Worm (Caenorhabditis elegans) whole organism, L3 larva: ENCODE data around the gene usp-39.
"Not testable (repeated sequence)": the region's sequence is repeated elsewhere in the genome, so short reads cannot be mapped to it uniquely, and the experiment has no call there.

Source experiments
- ceh-16 ChIP-seq: sonication (generic microtip); optimal IDR thresholded peaks from 2 replicates; lab custom pipeline; 2017; ENCODE audit warnings: missing biosample characterization, missing genetic modification characterization
- ceh-82 ChIP-seq: fragments of 150-350 bp; optimal IDR thresholded peaks from 2 replicates; lab custom pipeline; 2014; ENCODE audit warnings: missing biosample characterization, missing genetic modification characterization
- daf-12 ChIP-seq: fragments of 150-350 bp; optimal IDR thresholded peaks from 2 replicates; lab custom pipeline; 2014; ENCODE audit warnings: missing biosample characterization, missing genetic modification reagents, missing genetic modification characterization
- egl-5 ChIP-seq: fragments of 150-350 bp; optimal IDR thresholded peaks from 2 replicates; lab custom pipeline; 2017; ENCODE audit warnings: missing biosample characterization, missing genetic modification reagents, missing genetic modification characterization, inconsistent platforms
- nhr-25 ChIP-seq: sonication (generic microtip); optimal IDR thresholded peaks from 2 replicates; lab custom pipeline; 2017; ENCODE audit warnings: missing biosample characterization, missing genetic modification characterization

DNA sequence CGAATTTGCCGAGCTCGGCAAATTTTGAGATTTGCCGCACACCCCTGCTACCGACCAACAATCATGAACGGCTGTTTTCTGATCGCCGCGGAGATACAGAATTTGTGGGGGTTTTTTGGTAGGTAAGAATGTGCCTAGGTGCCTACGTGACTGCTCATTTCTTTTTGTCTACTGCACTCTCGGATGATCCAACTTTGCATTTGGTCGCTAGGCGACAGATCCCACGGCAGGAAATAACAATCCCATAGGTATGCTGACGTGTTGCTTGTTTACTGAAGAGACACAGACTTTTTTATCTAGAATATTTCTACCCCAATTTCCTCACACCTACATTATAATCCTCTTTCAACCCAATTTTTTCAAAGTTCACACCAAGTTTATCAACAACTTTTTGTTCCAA, 30.1 kb upstream of the usp-39 start, which contains the start of gene K02F6.8:
- TF ChIP-seq ceh-82, nhr-25, egl-5, daf-12, ceh-16 (tag; lab: Kevin White, UChicago): not testable (repeated sequence)
